Fruit fly (Drosophila melanogaster): ENCODE results near the gene Rrp6.
A peak's percentile ranks its signal among the peaks of the same experiment; 100 is the strongest.

Rrp6 gene

DNA sequence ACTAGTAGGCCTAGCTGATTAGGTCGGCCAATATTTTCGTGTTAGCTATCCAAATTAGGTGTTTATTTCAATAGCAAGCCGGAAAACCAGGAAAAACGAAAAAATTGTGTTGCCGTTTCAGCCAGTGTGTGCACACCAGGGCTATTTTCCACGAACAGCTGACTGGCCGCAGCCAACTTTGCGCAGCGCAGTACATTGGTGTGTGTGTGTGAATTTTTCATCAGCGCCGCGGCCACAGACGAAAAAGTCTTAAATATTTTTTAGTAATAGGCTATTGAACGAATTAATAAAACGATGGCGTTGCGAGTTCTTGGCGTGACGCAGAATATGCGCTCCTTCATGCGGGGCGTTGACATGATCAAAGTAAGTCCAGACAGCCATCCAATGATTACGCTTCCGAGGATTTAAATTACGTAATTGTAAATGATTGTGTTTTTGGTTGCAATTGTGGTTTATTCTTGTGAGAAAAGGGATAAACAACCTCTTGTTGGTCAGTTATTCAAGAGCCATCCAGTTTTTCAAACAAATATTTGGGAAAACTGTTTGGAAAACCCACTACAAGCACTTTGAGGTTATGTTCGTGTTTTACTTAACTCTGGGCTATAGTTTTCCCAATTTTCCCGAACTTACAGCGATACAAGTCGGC lies 4.1 kb upstream of the Rrp6 start, which contains the start of the genes CycC and UQCR-C1:
Gene CycC (minus strand): TSS at position 142 of the 646 bp plus-strand sequence.
Gene UQCR-C1 (plus strand): TSS at position 168 of the 646 bp plus-strand sequence.
- TF ChIP-seq CG7045 (GFP tag; optimal IDR thresholded peaks at IDR 0.05) (no peak), Clk (GFP tag; optimal IDR thresholded peaks at IDR 0.05) (no peak), kay (GFP tag; ENCODE audit: borderline replicate concordance) (no peak), Crg-1 (GFP tag; optimal IDR thresholded peaks at IDR 0.05) (no peak), CG11617 (GFP tag; optimal IDR thresholded peaks at IDR 0.05) (no peak), CG1620 (GFP tag; optimal IDR thresholded peaks at IDR 0.05) (no peak), CG33017 (tag; optimal IDR thresholded peaks at IDR 0.05) (no peak), CG14711 (tag; optimal IDR thresholded peaks at IDR 0.05) (no peak), CG7101 (tag; optimal IDR thresholded peaks at IDR 0.05) (peak; percentile 19), cnc (optimal IDR thresholded peaks at IDR 0.05) (no peak), tj (GFP tag; optimal IDR thresholded peaks at IDR 0.05) (no peak), ovo (GFP tag; optimal IDR thresholded peaks at IDR 0.05) (no peak), Mnt (GFP tag; optimal IDR thresholded peaks at IDR 0.05) (no peak), toe (GFP tag; optimal IDR thresholded peaks at IDR 0.05) (no peak), bab1 (GFP tag; optimal IDR thresholded peaks at IDR 0.05) (peak; percentile 70)

DNA sequence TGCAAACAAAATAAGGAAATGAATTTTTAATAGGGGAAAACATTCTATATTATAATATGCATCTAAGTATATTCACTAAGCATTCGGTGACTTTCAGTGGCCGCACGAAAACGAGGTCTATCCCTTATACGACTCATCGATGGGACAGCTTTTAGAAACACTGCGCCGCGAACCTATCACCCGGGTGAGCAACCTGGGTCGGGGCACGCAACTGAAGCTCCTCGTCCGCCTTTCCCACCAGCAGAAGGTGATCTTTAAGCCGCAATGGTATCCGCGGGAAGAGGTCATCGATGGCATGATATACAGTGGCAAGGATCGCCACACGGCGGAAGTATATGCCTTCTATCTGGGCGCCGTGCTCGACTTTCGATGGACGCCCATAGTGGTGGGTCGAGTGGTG lies 5.2 kb downstream of the Rrp6 start:
- TF ChIP-seq CG14711 (tag; optimal IDR thresholded peaks at IDR 0.05) (no peak), ovo (GFP tag; optimal IDR thresholded peaks at IDR 0.05) (no peak), CG12768 (GFP tag; optimal IDR thresholded peaks at IDR 0.05) (no peak), CG33017 (tag; optimal IDR thresholded peaks at IDR 0.05) (no peak), pad (GFP tag; optimal IDR thresholded peaks at IDR 0.05) (no peak), bab1 (GFP tag; optimal IDR thresholded peaks at IDR 0.05) (no peak), Mnt (GFP tag; optimal IDR thresholded peaks at IDR 0.05) (no peak), tj (GFP tag; optimal IDR thresholded peaks at IDR 0.05) (no peak), kay (GFP tag; ENCODE audit: borderline replicate concordance) (no peak), CG7045 (GFP tag; optimal IDR thresholded peaks at IDR 0.05) (no peak), Clk (GFP tag; optimal IDR thresholded peaks at IDR 0.05) (no peak)

DNA sequence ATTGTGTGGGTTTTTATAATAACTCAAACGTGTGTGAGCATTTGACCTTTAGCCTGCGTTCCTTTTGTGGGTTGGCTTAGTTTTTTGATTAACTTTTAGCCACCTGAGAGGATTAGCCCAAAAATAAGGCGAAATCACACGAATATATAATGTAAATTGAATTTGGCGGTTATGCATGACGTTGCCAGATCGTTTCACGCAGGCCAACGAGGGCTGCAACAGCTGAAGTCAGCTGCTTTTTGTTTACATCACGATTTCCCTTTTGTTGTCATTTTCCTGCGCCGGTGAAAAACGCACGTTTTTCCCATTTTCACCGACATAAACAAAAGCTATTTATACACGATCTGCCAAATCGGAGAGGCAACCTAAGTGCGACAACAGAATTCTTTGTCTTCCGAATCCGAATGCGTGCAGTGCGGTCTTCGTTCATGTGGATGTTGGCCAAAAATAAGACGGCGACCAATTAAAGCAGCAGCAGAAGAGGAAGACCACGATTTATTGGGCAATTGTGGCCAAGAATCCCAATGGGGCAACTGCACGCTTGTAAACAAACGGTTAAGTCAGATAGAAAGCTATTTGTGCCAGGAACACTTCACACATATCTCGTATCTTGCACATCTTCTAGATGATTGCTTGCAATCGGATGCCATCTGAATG lies 6.7 kb downstream of the Rrp6 start, which contains the start of gene CG3631:
Gene CG3631 (plus strand): TSS at position 251 of the 657 bp plus-strand sequence.
- TF ChIP-seq bab1 (GFP tag; optimal IDR thresholded peaks at IDR 0.05) (peak; percentile 21), cnc (optimal IDR thresholded peaks at IDR 0.05) (no peak), Mnt (GFP tag; optimal IDR thresholded peaks at IDR 0.05) (peak; percentile 94)

DNA sequence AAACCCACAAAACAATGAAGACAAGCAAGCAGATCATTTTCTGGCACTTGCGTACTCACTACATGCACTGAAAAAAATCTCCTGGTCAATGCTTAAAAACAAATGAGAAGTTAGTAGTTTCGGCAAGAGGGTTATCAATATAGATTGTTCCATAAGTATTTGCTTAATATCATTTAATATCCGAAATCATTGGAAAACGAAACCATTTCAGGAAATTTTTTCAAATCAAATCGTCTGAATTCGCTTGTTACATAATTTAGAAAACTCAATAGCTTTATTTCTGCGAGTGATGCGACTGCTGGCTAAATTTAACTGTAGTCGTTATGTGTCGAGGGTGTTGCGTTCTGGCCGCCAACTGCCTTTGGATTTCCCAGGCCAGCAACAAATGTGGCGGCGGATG lies 7.9 kb downstream of the Rrp6 start:
- TF ChIP-seq CG7045 (GFP tag; optimal IDR thresholded peaks at IDR 0.05) = no peak
- TF ChIP-seq pad (GFP tag; optimal IDR thresholded peaks at IDR 0.05) = no peak
- TF ChIP-seq Hr96 (GFP tag; optimal IDR thresholded peaks at IDR 0.05) = no peak
- no peak for TF ChIP-seq cic (GFP tag; optimal IDR thresholded peaks at IDR 0.05)
- no peak for TF ChIP-seq toe (GFP tag; optimal IDR thresholded peaks at IDR 0.05)
- no peak for TF ChIP-seq CG12768 (GFP tag; optimal IDR thresholded peaks at IDR 0.05)
- no peak for TF ChIP-seq CG14711 (tag; optimal IDR thresholded peaks at IDR 0.05)
- TF ChIP-seq cnc (optimal IDR thresholded peaks at IDR 0.05) = no peak
- TF ChIP-seq CG33017 (tag; optimal IDR thresholded peaks at IDR 0.05) = no peak
- no peak for TF ChIP-seq CG7101 (tag; optimal IDR thresholded peaks at IDR 0.05)
- TF ChIP-seq tj (GFP tag; optimal IDR thresholded peaks at IDR 0.05) = no peak
- no peak for TF ChIP-seq CG11617 (GFP tag; optimal IDR thresholded peaks at IDR 0.05)

DNA sequence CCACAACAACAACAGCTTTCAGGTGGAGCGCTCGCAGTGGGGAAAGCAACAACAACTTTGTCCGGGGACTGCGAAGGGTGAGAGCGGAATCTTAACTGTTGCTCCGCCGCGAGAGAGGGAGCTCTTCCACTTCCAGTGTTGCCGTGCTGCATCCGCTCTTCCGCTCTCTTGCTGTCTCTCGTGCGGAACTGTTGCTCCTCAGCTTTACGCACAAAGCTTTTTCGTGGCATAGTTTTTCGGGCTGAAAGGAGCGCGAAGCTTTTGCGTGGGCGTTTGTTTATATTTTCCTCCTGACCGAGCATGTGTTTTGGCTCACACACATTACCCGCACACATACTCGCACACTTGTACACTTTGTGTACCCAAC lies 10.1 kb downstream of the Rrp6 start:
- peak; percentile 29 for TF ChIP-seq cic (GFP tag; optimal IDR thresholded peaks at IDR 0.05)
- no peak for TF ChIP-seq CG33017 (tag; optimal IDR thresholded peaks at IDR 0.05)

DNA sequence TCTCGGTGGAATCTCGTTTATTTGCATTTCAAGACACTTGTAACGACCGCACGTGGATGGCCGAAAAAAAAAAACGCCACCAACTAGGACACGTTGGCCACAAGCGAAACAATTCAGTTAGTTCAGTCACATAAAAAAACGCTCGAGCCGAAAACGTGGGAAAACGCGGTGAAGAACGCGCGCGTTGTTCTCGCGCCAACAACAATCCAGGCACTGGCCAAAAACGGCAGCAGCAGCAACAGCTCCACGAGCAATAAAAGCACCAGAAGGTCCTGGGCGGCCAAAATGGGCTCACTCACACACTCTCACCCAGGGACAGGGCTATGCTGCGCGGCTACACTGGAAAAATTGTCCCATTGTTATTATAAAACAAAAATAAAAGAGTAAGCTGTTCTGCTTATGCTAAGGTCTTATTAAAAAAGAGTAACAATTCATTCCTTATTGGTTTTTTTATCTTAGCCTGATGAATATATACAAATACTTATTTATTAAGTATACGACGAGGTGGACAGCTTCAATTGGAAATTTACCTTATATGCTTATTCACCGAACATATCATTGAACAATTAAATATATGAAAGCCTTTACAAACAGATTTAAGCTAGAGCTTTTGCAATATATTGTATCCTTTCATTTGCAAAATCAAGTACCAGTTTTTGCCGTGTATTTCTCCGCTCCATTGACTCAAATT lies 10.6 kb downstream of the Rrp6 start, which contains the start of gene btsz:
Gene btsz (minus strand): TSS at position 215 of the 691 bp plus-strand sequence.
- TF ChIP-seq cic (GFP tag; optimal IDR thresholded peaks at IDR 0.05) = no peak
- peak; percentile 7 for TF ChIP-seq Clk (GFP tag; optimal IDR thresholded peaks at IDR 0.05)
- no peak for TF ChIP-seq Mnt (GFP tag; optimal IDR thresholded peaks at IDR 0.05)
- no peak for TF ChIP-seq Hr96 (GFP tag; optimal IDR thresholded peaks at IDR 0.05)
- no peak for TF ChIP-seq tj (GFP tag; optimal IDR thresholded peaks at IDR 0.05)
- TF ChIP-seq Crg-1 (GFP tag; optimal IDR thresholded peaks at IDR 0.05) = no peak
- peak; percentile 34 for TF ChIP-seq CG7045 (GFP tag; optimal IDR thresholded peaks at IDR 0.05)
- no peak for TF ChIP-seq CG11617 (GFP tag; optimal IDR thresholded peaks at IDR 0.05)
- TF ChIP-seq CG1620 (GFP tag; optimal IDR thresholded peaks at IDR 0.05) = no peak
- peak; percentile 50 for TF ChIP-seq CG12768 (GFP tag; optimal IDR thresholded peaks at IDR 0.05)
- no peak for TF ChIP-seq CG7101 (tag; optimal IDR thresholded peaks at IDR 0.05)
- no peak for TF ChIP-seq ovo (GFP tag; optimal IDR thresholded peaks at IDR 0.05)
- TF ChIP-seq CG5204 (GFP tag; optimal IDR thresholded peaks at IDR 0.05) = no peak
- no peak for TF ChIP-seq kay (GFP tag; ENCODE audit: borderline replicate concordance)

Measured in whole organism, adult.